Worm (Caenorhabditis elegans) whole organism, L1 larva: ENCODE results near the gene C04G6.11.

Experiments used
- C16A3.4 ChIP-seq: fragments of 150-350 bp; optimal IDR thresholded peaks from 2 replicates; lab custom pipeline; 2014; ENCODE audit warnings: missing biosample characterization, missing genetic modification characterization
- F16B12.6 ChIP-seq: fragments of 150-350 bp; optimal IDR thresholded peaks from 2 replicates; lab custom pipeline; 2014; ENCODE audit warnings: missing biosample characterization, missing genetic modification characterization
- Y116A8C.19 ChIP-seq: sonication (generic microtip); optimal IDR thresholded peaks from 2 replicates; lab custom pipeline; 2016; ENCODE audit warnings: missing compliant biosample characterization, missing genetic modification characterization, borderline replicate concordance
- alr-1 ChIP-seq: fragments of 200-800 bp; sonication (Bioruptor generic); optimal IDR thresholded peaks from 2 replicates; lab custom pipeline; 2018; ENCODE audit warnings: borderline replicate concordance, mild to moderate bottlenecking, missing genetic modification characterization, missing compliant biosample characterization
- aly-2 ChIP-seq: fragments of 150-350 bp; optimal IDR thresholded peaks from 2 replicates; lab custom pipeline; 2014; ENCODE audit warnings: missing biosample characterization, missing genetic modification characterization
- ama-1 ChIP-seq: fragments of 150-350 bp; optimal IDR thresholded peaks from 2 replicates; lab custom pipeline; 2014
- blmp-1 ChIP-seq: fragments of 150-350 bp; optimal IDR thresholded peaks from 2 replicates; lab custom pipeline; 2014; ENCODE audit warnings: missing biosample characterization, missing genetic modification characterization
- ceh-63 ChIP-seq: fragments of 200-800 bp; sonication (Bioruptor generic); optimal IDR thresholded peaks from 2 replicates; lab custom pipeline; 2018; ENCODE audit warnings: mild to moderate bottlenecking, missing genetic modification characterization, missing compliant biosample characterization
- ceh-90 ChIP-seq: sonication (generic microtip); optimal IDR thresholded peaks from 2 replicates; lab custom pipeline; 2016; ENCODE audit warnings: missing genetic modification characterization, missing compliant biosample characterization
- dpl-1 ChIP-seq, 3 experiments: fragments of 150-350 bp in 2 of 3; sonication (generic microtip) in 1 of 3; optimal IDR thresholded peaks; 2 replicates each; lab custom pipeline; 2014 to 2017; ENCODE audit warnings: missing biosample characterization in 3 of 3, missing genetic modification characterization in 3 of 3, missing genetic modification reagents in 3 of 3
- efl-1 ChIP-seq, 4 experiments: fragments of 150-350 bp; optimal IDR thresholded peaks in 3 of 4; peaks in 1 of 4; 1 replicate in 1 of 4; 2 replicates in 3 of 4; lab custom pipeline; 2014; ENCODE audit warnings: missing biosample characterization in 2 of 4, missing genetic modification characterization in 2 of 4, missing genetic modification reagents in 2 of 4
- efl-3 ChIP-seq: fragments of 200-800 bp; sonication (Bioruptor generic); optimal IDR thresholded peaks from 2 replicates; lab custom pipeline; 2018; ENCODE audit warnings: mild to moderate bottlenecking, missing genetic modification characterization, missing compliant biosample characterization
- egl-27 ChIP-seq, 2 experiments: fragments of 150-350 bp in 1 of 2; sonication (generic microtip); optimal IDR thresholded peaks; 3 replicates each; lab custom pipeline; 2017 to 2018; ENCODE audit warnings: missing biosample characterization in 2 of 2, missing genetic modification characterization in 2 of 2, missing genetic modification reagents in 2 of 2
- elt-2 ChIP-seq: sonication (generic microtip); optimal IDR thresholded peaks from 2 replicates; lab custom pipeline; 2016; ENCODE audit warnings: missing genetic modification characterization, mild to moderate bottlenecking, inconsistent platforms, missing compliant biosample characterization, missing genetic modification reagents
- ets-5 ChIP-seq: fragments of 200-800 bp; sonication (Bioruptor generic); IDR thresholded peaks from 2 replicates; pipeline ENCODE4 v1.3.6; 2022; ENCODE audit warnings: missing genetic modification characterization, missing compliant biosample characterization
- fkh-4 ChIP-seq: sonication (generic microtip); optimal IDR thresholded peaks from 2 replicates; lab custom pipeline; 2016; ENCODE audit warnings: missing compliant biosample characterization, missing genetic modification characterization, borderline replicate concordance
- grh-1 ChIP-seq: fragments of 200-800 bp; sonication (Bioruptor generic); IDR thresholded peaks from 2 replicates; pipeline ENCODE4 v1.3.6; 2022; ENCODE audit warnings: missing genetic modification reagents, missing genetic modification characterization, missing compliant biosample characterization
- hlh-4 ChIP-seq: sonication (generic microtip); optimal IDR thresholded peaks from 2 replicates; lab custom pipeline; 2016; ENCODE audit warnings: mild to moderate bottlenecking, missing genetic modification characterization, missing compliant biosample characterization
- hpl-2 ChIP-seq: fragments of 150-350 bp; optimal IDR thresholded peaks from 2 replicates; lab custom pipeline; 2014; ENCODE audit warnings: missing biosample characterization, missing genetic modification reagents, missing genetic modification characterization
- irx-1 ChIP-seq: sonication (generic microtip); optimal IDR thresholded peaks from 2 replicates; lab custom pipeline; 2016; ENCODE audit warnings: missing genetic modification characterization, missing compliant biosample characterization
- jun-1 ChIP-seq: fragments of 150-350 bp; optimal IDR thresholded peaks from 2 replicates; lab custom pipeline; 2014; ENCODE audit warnings: missing biosample characterization, missing genetic modification reagents, missing genetic modification characterization
- lin-14 ChIP-seq: fragments of 200-800 bp; sonication (Bioruptor generic); optimal IDR thresholded peaks from 2 replicates; lab custom pipeline; 2018; ENCODE audit warnings: mild to moderate bottlenecking, missing genetic modification characterization, moderate library complexity, missing compliant biosample characterization
- lin-15B ChIP-seq: fragments of 150-350 bp; sonication (generic microtip); optimal IDR thresholded peaks from 3 replicates; lab custom pipeline; 2014; ENCODE audit warnings: missing biosample characterization, missing genetic modification characterization
- lin-35 ChIP-seq, 2 experiments: fragments of 150-350 bp; optimal IDR thresholded peaks; 2 replicates each; lab custom pipeline; 2014; ENCODE audit warnings: missing biosample characterization in 2 of 2, missing genetic modification characterization in 2 of 2, missing genetic modification reagents in 2 of 2
- lin-39 ChIP-seq: fragments of 150-350 bp; optimal IDR thresholded peaks from 2 replicates; lab custom pipeline; 2014; ENCODE audit warnings: missing biosample characterization, missing genetic modification reagents, missing genetic modification characterization
- lsy-2 ChIP-seq, 2 experiments: fragments of 150-350 bp; optimal IDR thresholded peaks; 2 replicates each; lab custom pipeline; 2014; ENCODE audit warnings: missing biosample characterization in 2 of 2, missing genetic modification characterization in 2 of 2
- mef-2 ChIP-seq: fragments of 150-350 bp; optimal IDR thresholded peaks from 2 replicates; lab custom pipeline; 2014; ENCODE audit warnings: missing biosample characterization, missing genetic modification characterization
- mep-1 ChIP-seq: fragments of 150-350 bp; optimal IDR thresholded peaks from 2 replicates; lab custom pipeline; 2014; ENCODE audit warnings: missing biosample characterization, missing genetic modification characterization
- nhr-28 ChIP-seq: fragments of 150-350 bp; optimal IDR thresholded peaks from 2 replicates; lab custom pipeline; 2014; ENCODE audit warnings: missing biosample characterization, missing genetic modification characterization
- nhr-71 ChIP-seq: sonication (generic microtip); optimal IDR thresholded peaks from 2 replicates; lab custom pipeline; 2016; ENCODE audit warnings: mild to moderate bottlenecking, missing genetic modification characterization, moderate library complexity, missing compliant biosample characterization
- nhr-76 ChIP-seq: sonication (generic microtip); optimal IDR thresholded peaks from 2 replicates; lab custom pipeline; 2017; ENCODE audit warnings: missing biosample characterization, missing genetic modification characterization
- nhr-85 ChIP-seq: sonication (generic microtip); peaks from one replicate; lab custom pipeline; 2016; ENCODE audit warnings: missing genetic modification characterization, inconsistent platforms, missing compliant biosample characterization
- pax-3 ChIP-seq: fragments of 200-800 bp; sonication (Bioruptor generic); optimal IDR thresholded peaks from 2 replicates; lab custom pipeline; 2018; ENCODE audit warnings: mild to moderate bottlenecking, missing genetic modification characterization, moderate library complexity, missing compliant biosample characterization
- sox-4 ChIP-seq: sonication (generic microtip); optimal IDR thresholded peaks from 2 replicates; lab custom pipeline; 2016; ENCODE audit warnings: missing genetic modification characterization, missing compliant biosample characterization
- sptf-1 ChIP-seq: fragments of 150-350 bp; optimal IDR thresholded peaks from 2 replicates; lab custom pipeline; 2014; ENCODE audit warnings: missing biosample characterization, missing genetic modification characterization
- sup-37 ChIP-seq: fragments of 200-800 bp; sonication (Bioruptor generic); optimal IDR thresholded peaks from 2 replicates; lab custom pipeline; 2018; ENCODE audit warnings: mild to moderate bottlenecking, missing genetic modification characterization, missing compliant biosample characterization
- swsn-7 ChIP-seq: sonication (generic microtip); optimal IDR thresholded peaks from 2 replicates; lab custom pipeline; 2016; ENCODE audit warnings: missing genetic modification characterization, missing compliant biosample characterization
- tlp-1 ChIP-seq: fragments of 150-350 bp; optimal IDR thresholded peaks from 2 replicates; lab custom pipeline; 2014; ENCODE audit warnings: missing biosample characterization, missing genetic modification characterization
- unc-130 ChIP-seq: fragments of 150-350 bp; optimal IDR thresholded peaks from 2 replicates; lab custom pipeline; 2017; ENCODE audit warnings: missing biosample characterization, missing genetic modification characterization, inconsistent platforms
- unc-62 ChIP-seq: fragments of 150-350 bp; optimal IDR thresholded peaks from 2 replicates; lab custom pipeline; 2014; ENCODE audit warnings: missing biosample characterization, missing genetic modification reagents, missing genetic modification characterization
- vab-15 ChIP-seq: sonication (generic microtip); optimal IDR thresholded peaks from 2 replicates; lab custom pipeline; 2017; ENCODE audit warnings: missing genotype, mild to moderate bottlenecking, missing genetic modification characterization, missing compliant biosample characterization
- zag-1 ChIP-seq: fragments of 150-350 bp; optimal IDR thresholded peaks from 2 replicates; lab custom pipeline; 2014; ENCODE audit warnings: missing biosample characterization, missing genetic modification characterization
- ztf-11 ChIP-seq, 2 experiments: sonication (generic microtip); optimal IDR thresholded peaks; 2 replicates each; lab custom pipeline; 2016 to 2017; ENCODE audit warnings: missing genetic modification characterization in 2 of 2, missing biosample characterization in 1 of 2, missing compliant biosample characterization in 1 of 2
- ztf-4 ChIP-seq: fragments of 150-350 bp; optimal IDR thresholded peaks from 2 replicates; lab custom pipeline; 2014; ENCODE audit warnings: missing biosample characterization, missing genetic modification characterization

The C04G6.11 gene

ce11 chrII:5103189-5103588, 445 bp downstream of the C04G6.11 start:
- TF ChIP-seq nhr-85 (tag; lab: Kevin White, UChicago) (peak; percentile 81), blmp-1 (peak; percentile 48), lsy-2 (tag; optimal IDR thresholded peaks at IDR 0.05; lab: Kevin White, UChicago) (no peak), lin-14 (GFP tag; lab: Kevin White, UChicago) (peak; percentile 62), dpl-1 (GFP tag; optimal IDR thresholded peaks at IDR 0.05; lab: Kevin White, UChicago) (peak in 1 of 3 experiments; percentile 6)
- TF ChIP-seq, all 84 proteins: peak for 4

ce11 chrII:5101701-5102100, 1.9 kb downstream of the C04G6.11 start, which contains the start of the genes idpb-3 and idpb-1:
Gene idpb-3, minus strand, starts transcription at chrII:5101801.
Gene idpb-1, plus strand, starts transcription at chrII:5101984.
- TF ChIP-seq lin-15B (no peak), efl-1 (optimal IDR thresholded peaks at IDR 0.05; lab: Kevin White, UChicago) (no peak), efl-1 (GFP tag; optimal IDR thresholded peaks at IDR 0.05 in 1 of 2; lab: Kevin White, UChicago) (peak in 1 of 2 experiments; percentile 53)

ce11 chrII:5099649-5100048, 4.0 kb downstream of the C04G6.11 start, which contains the start of gene C04G6.6:
Gene C04G6.6, minus strand, starts transcription at chrII:5099749.
- TF ChIP-seq hlh-4 (tag; lab: Kevin White, UChicago) (no peak), sptf-1 (tag; lab: Kevin White, UChicago) (no peak), nhr-76 (tag; lab: Kevin White, UChicago) (no peak), elt-2 (tag; lab: Kevin White, UChicago) (no peak), ets-5 (GFP tag; lab: Robert Waterston, UW) (no peak), tlp-1 (tag; lab: Kevin White, UChicago) (no peak), lin-35 (GFP tag; optimal IDR thresholded peaks at IDR 0.05; lab: Kevin White, UChicago) (no peak), unc-130 (no peak), ama-1 (no peak), zag-1 (tag; lab: Kevin White, UChicago) (no peak), aly-2 (no peak), ceh-63 (GFP tag; lab: Kevin White, UChicago) (no peak), alr-1 (tag; lab: Kevin White, UChicago) (no peak), ztf-11 (tag; optimal IDR thresholded peaks at IDR 0.05; lab: Kevin White, UChicago) (no peak), mef-2 (tag; lab: Kevin White, UChicago) (no peak)

ce11 chrII:5099034-5099433, 4.6 kb downstream of the C04G6.11 start:
- TF ChIP-seq efl-3 (GFP tag; lab: Kevin White, UChicago) = no peak
- no peak for TF ChIP-seq swsn-7 (tag; lab: Kevin White, UChicago)
- no peak for TF ChIP-seq dpl-1 (GFP tag; optimal IDR thresholded peaks at IDR 0.05; lab: Kevin White, UChicago)
- no peak for TF ChIP-seq vab-15 (tag; lab: Kevin White, UChicago)
- TF ChIP-seq Y116A8C.19 (tag; lab: Kevin White, UChicago) = no peak
- no peak for TF ChIP-seq sox-4
- TF ChIP-seq ztf-4 (tag; lab: Kevin White, UChicago) = no peak
- no peak for TF ChIP-seq fkh-4
- no peak for TF ChIP-seq mep-1 (tag; lab: Kevin White, UChicago)
- TF ChIP-seq F16B12.6 (tag; lab: Kevin White, UChicago) = no peak
- no peak for TF ChIP-seq nhr-28
- no peak for TF ChIP-seq efl-1 (optimal IDR thresholded peaks at IDR 0.05; lab: Kevin White, UChicago)
- TF ChIP-seq efl-1 (GFP tag; optimal IDR thresholded peaks at IDR 0.05 in 1 of 2; lab: Kevin White, UChicago) = no peak
- no peak for TF ChIP-seq aly-2
- TF ChIP-seq C16A3.4 (tag; lab: Kevin White, UChicago) = no peak
- no peak for TF ChIP-seq egl-27 (tag; optimal IDR thresholded peaks at IDR 0.05; lab: Kevin White, UChicago)

- no peak for TF ChIP-seq nhr-71
- TF ChIP-seq sptf-1 (tag; lab: Kevin White, UChicago) = no peak
- TF ChIP-seq ceh-90 (tag; lab: Kevin White, UChicago) = no peak
- no peak for TF ChIP-seq efl-3 (GFP tag; lab: Kevin White, UChicago)
- TF ChIP-seq grh-1 = no peak
- no peak for TF ChIP-seq elt-2 (tag; lab: Kevin White, UChicago)
- TF ChIP-seq jun-1 (tag; lab: Kevin White, UChicago) = no peak
- TF ChIP-seq irx-1 (tag; lab: Kevin White, UChicago) = no peak
- no peak for TF ChIP-seq sox-4
- TF ChIP-seq sup-37 (GFP tag; lab: Kevin White, UChicago) = no peak
- TF ChIP-seq lin-35 (GFP tag; optimal IDR thresholded peaks at IDR 0.05; lab: Kevin White, UChicago) = no peak
- no peak for TF ChIP-seq pax-3
- no peak for TF ChIP-seq unc-62 (GFP tag; lab: Kevin White, UChicago)
- no peak for TF ChIP-seq nhr-76 (tag; lab: Kevin White, UChicago)
- no peak for TF ChIP-seq hpl-2 (GFP tag; lab: Kevin White, UChicago)
- no peak for TF ChIP-seq alr-1 (tag; lab: Kevin White, UChicago)
- TF ChIP-seq ceh-63 (GFP tag; lab: Kevin White, UChicago) = no peak
- TF ChIP-seq lin-39 (tag; lab: Kevin White, UChicago) = no peak
Measured at ce11 chrII:5093945-5094344, 9.7 kb downstream of the C04G6.11 start, which contains the start of gene C04G6.13. Gene C04G6.13, plus strand, starts transcription at chrII:5094245.
